Fruit fly (Drosophila melanogaster): ENCODE results near the gene CG3719.
A peak's percentile ranks its signal among the peaks of the same experiment; 100 is the strongest.

The CG3719 gene

DNA sequence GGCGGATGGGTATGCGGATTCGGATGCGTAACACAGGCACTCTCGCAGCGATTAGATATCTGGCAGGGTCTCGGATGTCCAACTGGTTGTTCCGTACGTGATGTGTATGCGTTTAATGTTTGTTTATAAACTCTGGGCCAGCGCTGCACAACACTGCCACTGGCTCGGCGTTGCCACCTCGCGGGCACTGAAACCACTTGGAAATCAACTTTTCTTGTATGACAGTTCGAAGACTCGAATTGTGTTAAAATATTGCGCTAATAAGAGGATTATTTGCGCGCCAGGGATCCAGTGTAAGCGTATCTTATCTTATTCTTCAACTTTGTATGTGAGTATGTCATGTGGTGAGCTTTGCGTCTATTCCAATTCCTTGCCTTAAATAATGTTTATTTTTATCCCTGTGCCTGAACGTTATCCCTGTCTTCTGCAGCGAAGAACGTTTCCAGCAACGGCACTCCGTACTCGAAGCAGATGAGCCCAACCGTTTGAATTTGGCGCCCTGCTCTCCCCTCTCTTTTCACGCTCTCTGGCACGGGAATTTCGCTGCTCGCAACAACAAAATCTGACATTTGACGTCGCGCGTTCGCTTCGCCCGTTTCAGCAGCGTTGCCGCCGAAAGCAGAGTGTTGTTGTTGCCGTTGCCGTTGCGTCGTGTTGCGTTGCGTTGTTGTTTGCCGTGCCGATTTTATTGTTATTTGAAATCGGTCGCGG lies at the start of gene CG3719, which contains the start of gene CG32813:
Gene CG3719, minus strand, starts transcription at position 131 of the 711 bp plus-strand sequence.
Gene CG32813, plus strand, starts transcription at position 565 of the 711 bp plus-strand sequence.
- no peak for TF ChIP-seq CG17801 (GFP tag; optimal IDR thresholded peaks at IDR 0.05; ENCODE audit: partially characterized antibody)

DNA sequence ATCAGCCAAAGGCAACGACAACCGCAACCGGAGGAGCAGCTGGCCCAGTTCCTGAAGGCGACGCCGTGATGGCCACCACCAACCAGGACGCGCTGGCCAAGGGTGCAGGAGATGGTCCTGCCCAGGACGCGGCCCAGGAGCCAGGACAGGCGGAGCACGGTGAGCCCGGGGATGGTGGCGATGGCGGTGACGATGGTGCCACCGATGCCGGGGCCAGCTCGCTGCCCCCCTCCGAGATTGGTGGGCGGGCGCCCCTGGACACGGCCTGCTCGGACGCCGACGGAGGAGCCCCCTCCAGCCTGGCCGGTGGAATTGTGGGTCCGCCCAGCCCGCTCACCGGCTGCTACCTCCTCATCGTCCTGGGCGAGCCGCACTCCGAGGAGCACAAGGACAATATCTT lies 34.0 kb upstream of the CG3719 start:
- TF ChIP-seq CG17801 (GFP tag; optimal IDR thresholded peaks at IDR 0.05; ENCODE audit: partially characterized antibody), result no peak

- no peak for TF ChIP-seq CG17801 (GFP tag; optimal IDR thresholded peaks at IDR 0.05; ENCODE audit: partially characterized antibody)
Observed at dm6 chrX:1411225-1411932, 31.1 kb upstream of the CG3719 start.

DNA sequence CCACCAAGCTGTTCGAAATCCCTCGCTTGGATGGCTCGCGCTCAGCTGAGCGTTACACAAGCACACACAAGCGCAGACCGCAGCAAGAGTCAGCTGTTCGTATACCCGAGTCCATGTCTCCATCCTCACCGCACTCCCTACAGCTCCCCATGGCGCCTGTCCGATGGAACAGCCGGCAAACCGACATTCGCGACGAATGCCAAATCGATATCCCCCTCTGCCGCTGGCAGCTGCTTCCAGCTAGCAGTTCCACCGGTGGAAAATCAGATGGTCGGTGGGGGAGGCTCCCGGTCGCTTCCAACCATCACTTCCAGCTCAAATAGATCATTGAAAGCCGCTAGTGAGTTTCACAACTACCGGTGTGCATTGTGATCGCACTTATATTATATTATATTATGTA lies 30.0 kb upstream of the CG3719 start:
- no peak for TF ChIP-seq CG17801 (GFP tag; optimal IDR thresholded peaks at IDR 0.05; ENCODE audit: partially characterized antibody)

dm6 chrX:1408964-1409363 lies 28.7 kb upstream of the CG3719 start, which contains the start of gene futsch:
TSS of gene futsch (plus strand) at chrX:1409069.
- no peak for TF ChIP-seq CG17801 (GFP tag; optimal IDR thresholded peaks at IDR 0.05; ENCODE audit: partially characterized antibody)

- no peak for TF ChIP-seq CG17801 (GFP tag; optimal IDR thresholded peaks at IDR 0.05; ENCODE audit: partially characterized antibody)
Observed at dm6 chrX:1407683-1408082, 27.4 kb upstream of the CG3719 start.

DNA sequence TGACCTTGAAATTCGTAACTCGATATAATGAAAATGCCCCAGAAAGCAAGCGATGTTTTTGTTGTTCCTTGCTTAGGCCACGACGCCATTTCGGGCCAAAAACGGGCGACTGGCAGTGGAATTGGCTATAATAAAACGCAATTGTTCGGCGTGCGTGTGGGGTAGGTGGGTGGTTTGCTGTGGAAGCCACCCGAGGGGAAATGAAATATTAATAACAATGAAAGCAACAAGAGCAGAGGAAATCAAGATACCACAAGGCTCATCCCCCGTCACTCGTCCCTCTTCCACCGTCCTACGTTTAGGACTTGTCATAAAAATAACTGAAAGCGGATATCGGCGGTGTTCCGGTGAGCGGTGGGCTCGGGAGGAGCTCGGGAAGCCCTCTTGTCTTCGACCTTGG lies 25.5 kb upstream of the CG3719 start:
- TF ChIP-seq CG17801 (GFP tag; optimal IDR thresholded peaks at IDR 0.05; ENCODE audit: partially characterized antibody), result no peak

dm6 chrX:1405012-1405411 lies 24.7 kb upstream of the CG3719 start:
- TF ChIP-seq CG17801 (GFP tag; optimal IDR thresholded peaks at IDR 0.05; ENCODE audit: partially characterized antibody), result no peak

DNA sequence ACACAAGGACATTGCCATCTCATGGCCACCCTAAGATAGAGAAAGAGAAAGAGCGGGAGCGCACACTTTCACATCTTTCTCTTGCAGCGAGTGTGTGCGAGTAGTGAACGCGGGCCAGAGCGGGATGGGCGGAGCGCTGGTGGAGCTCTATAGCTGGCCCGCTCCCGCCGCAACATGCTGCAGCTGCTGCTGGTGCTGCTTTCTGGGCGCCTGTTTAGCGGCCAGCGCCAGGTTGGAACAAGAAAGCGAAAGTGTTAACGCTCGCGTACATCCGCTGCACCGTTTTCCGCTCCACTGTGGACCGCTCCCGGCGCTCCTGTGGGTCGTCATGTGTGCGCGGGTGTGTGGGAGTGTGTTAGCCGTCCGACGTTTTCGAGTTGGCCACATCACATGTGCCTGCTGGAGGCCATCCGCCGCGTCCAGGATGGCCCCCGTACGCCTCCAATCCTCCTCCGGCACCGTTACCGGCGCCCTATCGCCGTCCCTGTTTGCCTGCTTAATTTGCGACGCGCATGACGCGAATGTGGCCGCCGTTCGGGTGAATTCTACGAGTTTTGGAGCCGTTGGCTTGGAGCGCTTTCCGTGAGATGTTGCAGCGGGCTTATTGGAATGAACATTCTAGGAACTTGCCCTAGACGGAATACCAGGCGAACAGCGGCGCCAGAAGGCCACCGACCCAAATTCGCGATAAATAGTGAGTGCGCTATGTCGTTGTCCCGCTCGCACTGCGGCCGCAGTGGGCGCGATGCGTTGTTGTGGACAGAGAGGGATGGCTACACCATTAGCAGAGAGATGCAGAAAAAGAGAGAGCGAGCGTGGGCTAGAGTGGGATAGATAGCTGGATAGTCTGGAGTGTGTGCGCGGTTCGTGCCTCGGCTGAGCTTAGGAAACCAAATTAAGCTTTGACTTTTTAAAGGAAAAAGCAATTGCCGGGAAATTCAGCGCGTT lies 19.1 kb upstream of the CG3719 start:
- TF ChIP-seq CG17801 (GFP tag; optimal IDR thresholded peaks at IDR 0.05; ENCODE audit: partially characterized antibody), result no peak

- no peak for TF ChIP-seq CG17801 (GFP tag; optimal IDR thresholded peaks at IDR 0.05; ENCODE audit: partially characterized antibody)
Observed at dm6 chrX:1398455-1399055, 18.3 kb upstream of the CG3719 start.

dm6 chrX:1397649-1398454 lies 17.6 kb upstream of the CG3719 start:
- no peak for TF ChIP-seq CG17801 (GFP tag; optimal IDR thresholded peaks at IDR 0.05; ENCODE audit: partially characterized antibody)

- TF ChIP-seq CG17801 (GFP tag; optimal IDR thresholded peaks at IDR 0.05; ENCODE audit: partially characterized antibody), result peak; percentile 58
Observed at dm6 chrX:1392875-1393274, 12.6 kb upstream of the CG3719 start, which contains the start of gene Rilpl. TSS of gene Rilpl (plus strand) at chrX:1393054.

dm6 chrX:1388148-1388703 lies 7.9 kb upstream of the CG3719 start:
- TF ChIP-seq CG17801 (GFP tag; optimal IDR thresholded peaks at IDR 0.05; ENCODE audit: partially characterized antibody), result no peak

All from ovary, adult (tissue).